Fruit fly (Drosophila melanogaster) whole organism, adult: ENCODE results near the gene RluA-1.

Experiments used
- CG12768 ChIP-seq: fragments of 200-800 bp; sonication (Bioruptor generic); optimal IDR thresholded peaks from 2 replicates; lab custom pipeline; 2017; ENCODE audit warnings: missing biosample characterization, missing genetic modification characterization, mild to moderate bottlenecking, moderate library complexity, missing genetic modification reagents
- CG33017 ChIP-seq: fragments of 200-800 bp; sonication (Bioruptor generic); optimal IDR thresholded peaks from 2 replicates; lab custom pipeline; 2018; ENCODE audit warnings: missing biosample characterization, mild to moderate bottlenecking, missing genetic modification characterization, moderate library complexity
- CG5204 ChIP-seq: fragments of 200-800 bp; sonication (Bioruptor generic); optimal IDR thresholded peaks from 2 replicates; lab custom pipeline; 2016; ENCODE audit warnings: missing biosample characterization, missing genetic modification characterization
- Clk ChIP-seq: fragments of 200-800 bp; sonication (Bioruptor generic); optimal IDR thresholded peaks from 2 replicates; lab custom pipeline; 2017; ENCODE audit warnings: missing biosample characterization, missing genetic modification characterization
- bab1 ChIP-seq: fragments of 200-800 bp; sonication (Bioruptor generic); optimal IDR thresholded peaks from 3 replicates; lab custom pipeline; 2019; ENCODE audit warnings: missing biosample characterization, mild to moderate bottlenecking, missing genetic modification characterization, moderate library complexity
- ovo ChIP-seq: fragments of 200-800 bp; sonication (Bioruptor generic); optimal IDR thresholded peaks from 2 replicates; lab custom pipeline; 2016; ENCODE audit warnings: missing biosample characterization, missing genetic modification characterization
- pad ChIP-seq: fragments of 200-800 bp; sonication (Bioruptor generic); optimal IDR thresholded peaks from 3 replicates; lab custom pipeline; 2017; ENCODE audit warnings: missing biosample characterization, missing genetic modification characterization, mild to moderate bottlenecking, moderate library complexity, missing genetic modification reagents
- toe ChIP-seq: fragments of 200-800 bp; sonication (Bioruptor generic); optimal IDR thresholded peaks from 2 replicates; lab custom pipeline; 2016; ENCODE audit warnings: missing biosample characterization, missing genetic modification characterization

dm6 chr2L:10500309-10500974 is 26.3 kb upstream of the RluA-1 start:
- TF ChIP-seq CG5204 (GFP tag; lab: Kevin White, UChicago) = no peak
- no peak for TF ChIP-seq ovo (GFP tag; lab: Kevin White, UChicago)
- TF ChIP-seq toe (GFP tag; lab: Kevin White, UChicago) = no peak
- no peak for TF ChIP-seq CG33017 (tag; lab: Kevin White, UChicago)
- TF ChIP-seq CG12768 = no peak
- TF ChIP-seq bab1 (GFP tag; lab: Kevin White, UChicago) = no peak
- no peak for TF ChIP-seq Clk (GFP tag; lab: Kevin White, UChicago)
- no peak for TF ChIP-seq pad (GFP tag; lab: Kevin White, UChicago)
